Fruit fly (Drosophila melanogaster): Measurements from ENCODE around the gene CG14153.

DNA sequence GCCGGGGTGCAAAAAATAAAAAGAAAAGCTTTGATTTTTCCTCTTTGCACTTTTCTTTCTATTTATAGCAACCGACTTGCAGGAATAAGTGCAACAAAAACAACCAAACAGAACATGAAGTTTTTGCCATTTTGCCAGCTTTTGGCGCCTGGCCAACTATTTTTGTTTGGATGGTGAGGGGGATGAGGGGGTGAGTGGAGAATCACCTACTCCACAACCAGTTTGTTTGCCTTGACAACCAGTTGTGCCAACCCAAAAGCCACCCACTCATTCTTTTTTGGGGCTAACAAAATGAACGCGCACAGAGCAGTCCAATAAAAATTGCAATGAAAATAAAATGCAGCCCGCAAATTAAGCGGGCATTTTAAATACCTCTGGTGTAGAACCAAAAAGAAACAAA, 14.0 kb downstream of the CG14153 start:
- TF ChIP-seq Sin3A (optimal IDR thresholded peaks at IDR 0.05) (no peak), ttk (optimal IDR thresholded peaks at IDR 0.05) (no peak), insv (optimal IDR thresholded peaks at IDR 0.05) (no peak), h (optimal IDR thresholded peaks at IDR 0.05) (no peak), Myc (optimal IDR thresholded peaks at IDR 0.05) (no peak)
